Worm (Caenorhabditis elegans): Measurements from ENCODE around the gene K05F1.9.

The K05F1.9 gene

ce11 chrII:5754168-5754567 lies 46.8 kb downstream of the K05F1.9 start, which contains the start of gene F10C1.8:
Gene F10C1.8 (plus strand): TSS chrII:5754468.
- TF ChIP-seq lin-13 (GFP tag; optimal IDR thresholded peaks at IDR 0.05) (no peak), sup-37 (GFP tag; optimal IDR thresholded peaks at IDR 0.05) (no peak), lin-39 (tag; optimal IDR thresholded peaks at IDR 0.05) (no peak), F16B12.6 (tag; optimal IDR thresholded peaks at IDR 0.05) (no peak), efl-1 (optimal IDR thresholded peaks at IDR 0.05) (no peak), efl-1 (GFP tag; optimal IDR thresholded peaks at IDR 0.05 in 1 of 2) (no peak), irx-1 (tag; optimal IDR thresholded peaks at IDR 0.05) (no peak), zag-1 (tag; optimal IDR thresholded peaks at IDR 0.05) (no peak), elt-3 (tag; optimal IDR thresholded peaks at IDR 0.05) (no peak), efl-3 (GFP tag; optimal IDR thresholded peaks at IDR 0.05) (no peak), nhr-237 (tag; optimal IDR thresholded peaks at IDR 0.05) (no peak), vab-15 (tag; optimal IDR thresholded peaks at IDR 0.05) (no peak), C16A3.4 (tag; optimal IDR thresholded peaks at IDR 0.05) (no peak)

ce11 chrII:5751353-5751752 lies 49.6 kb downstream of the K05F1.9 start:
- TF ChIP-seq irx-1 (tag; optimal IDR thresholded peaks at IDR 0.05) (no peak), C34B4.2 (tag; optimal IDR thresholded peaks at IDR 0.05) (no peak), grh-1 (GFP tag; IDR thresholded peaks at IDR 0.05) (no peak), lsy-2 (tag; optimal IDR thresholded peaks at IDR 0.05) (no peak), lin-13 (GFP tag; optimal IDR thresholded peaks at IDR 0.05) (no peak), efl-1 (optimal IDR thresholded peaks at IDR 0.05) (no peak), efl-1 (GFP tag; optimal IDR thresholded peaks at IDR 0.05 in 1 of 2) (peak in 1 of 2 experiments; percentile 79), lin-35 (GFP tag; optimal IDR thresholded peaks at IDR 0.05) (peak in 1 of 2 experiments; percentile 33), pax-3 (tag; optimal IDR thresholded peaks at IDR 0.05) (no peak), mef-2 (tag; optimal IDR thresholded peaks at IDR 0.05) (no peak), ztf-4 (tag; optimal IDR thresholded peaks at IDR 0.05) (no peak), Y116A8C.19 (tag; optimal IDR thresholded peaks at IDR 0.05; ENCODE audit: borderline replicate concordance) (no peak), elt-2 (tag; optimal IDR thresholded peaks at IDR 0.05) (peak; percentile 90), rnt-1 (tag; optimal IDR thresholded peaks at IDR 0.05) (no peak), nhr-84 (tag; optimal IDR thresholded peaks at IDR 0.05) (no peak), hpl-2 (GFP tag; optimal IDR thresholded peaks at IDR 0.05) (no peak), ets-5 (GFP tag; IDR thresholded peaks at IDR 0.05) (no peak), nhr-28 (tag; optimal IDR thresholded peaks at IDR 0.05) (no peak), zip-4 (GFP tag; optimal IDR thresholded peaks at IDR 0.05) (no peak), ama-1 (optimal IDR thresholded peaks at IDR 0.05) (no peak), ztf-11 (tag; optimal IDR thresholded peaks at IDR 0.05) (no peak), nhr-12 (tag; optimal IDR thresholded peaks at IDR 0.05) (no peak), unc-30 (tag; optimal IDR thresholded peaks at IDR 0.05) (no peak), nhr-11 (tag; optimal IDR thresholded peaks at IDR 0.05) (no peak), tlp-1 (tag; optimal IDR thresholded peaks at IDR 0.05) (no peak), pqm-1 (tag; optimal IDR thresholded peaks at IDR 0.05) (peak; percentile 35), lin-14 (GFP tag; optimal IDR thresholded peaks at IDR 0.05) (peak; percentile 13), nhr-20 (tag; optimal IDR thresholded peaks at IDR 0.05) (no peak), hlh-4 (tag; optimal IDR thresholded peaks at IDR 0.05) (no peak), dpl-1 (GFP tag; optimal IDR thresholded peaks at IDR 0.05) (no peak)
